Worm (Caenorhabditis elegans): ENCODE measurements around the gene B0361.14.

DNA sequence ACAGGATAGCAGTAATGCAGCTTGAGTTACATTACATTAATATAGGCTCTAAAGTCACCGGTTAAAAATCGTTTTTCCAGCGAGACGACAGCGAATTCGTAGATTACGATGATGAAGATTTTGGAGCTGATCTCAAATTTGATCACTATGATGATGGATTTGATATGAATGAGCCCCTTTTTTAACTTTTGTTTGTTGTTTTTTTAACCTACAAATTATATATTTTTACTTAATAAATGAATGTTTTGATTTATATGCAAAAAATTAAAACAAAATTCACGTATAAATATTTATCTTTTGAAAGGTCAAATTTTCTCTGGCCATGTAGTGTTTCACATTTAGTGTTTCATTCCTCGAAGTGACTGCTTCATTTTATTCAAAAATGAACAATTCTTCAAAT, 44.1 kb upstream of the B0361.14 start, which contains the start of gene F08F8.6:
- TF ChIP-seq ama-1 (optimal IDR thresholded peaks at IDR 0.05), result no peak
- no peak for TF ChIP-seq ama-1 (GFP tag; optimal IDR thresholded peaks at IDR 0.05)
- TF ChIP-seq unc-62 (GFP tag; optimal IDR thresholded peaks at IDR 0.05), result no peak
- TF ChIP-seq ztf-18 (tag; optimal IDR thresholded peaks at IDR 0.05), result no peak
- TF ChIP-seq hmg-1.2 (GFP tag; IDR thresholded peaks at IDR 0.05), result no peak
- TF ChIP-seq nfyb-1 (GFP tag; IDR thresholded peaks at IDR 0.05), result no peak
- TF ChIP-seq B0261.1 (tag; optimal IDR thresholded peaks at IDR 0.05), result no peak
- no peak for TF ChIP-seq nhr-120 (GFP tag; IDR thresholded peaks at IDR 0.05)
